Worm (Caenorhabditis elegans) whole organism, L4/young adult: ENCODE results near the gene far-8.

ENCODE experiments used
- W03F9.2 ChIP-seq: fragments of 150-350 bp; optimal IDR thresholded peaks from 2 replicates; lab custom pipeline; 2014; ENCODE audit warnings: missing biosample characterization, missing genetic modification characterization
- him-1 ChIP-seq: sonication (generic microtip); optimal IDR thresholded peaks from 2 replicates; lab custom pipeline; 2016; ENCODE audit warnings: missing genotype, missing genetic modification reagents, missing genetic modification characterization, missing compliant biosample characterization

ce11 chrIII:856908-857307 lies 14.2 kb downstream of the far-8 start:
- no peak for TF ChIP-seq him-1 (tag; lab: Kevin White, UChicago)
- no peak for TF ChIP-seq W03F9.2
